Worm (Caenorhabditis elegans): ENCODE measurements around the gene ptr-9.

ptr-9 gene

ce11 chrIII:9162634-9163118 is 1.2 kb upstream of the ptr-9 start, which contains the start of gene dgk-3:
Gene dgk-3, plus strand, starts transcription at chrIII:9163068.
- TF ChIP-seq F22D6.2 (tag; optimal IDR thresholded peaks at IDR 0.05) (no peak), snpc-3.4 (tag; optimal IDR thresholded peaks at IDR 0.05) (no peak), efl-1 (GFP tag; optimal IDR thresholded peaks at IDR 0.05) (no peak), F39B2.1 (GFP tag; IDR thresholded peaks at IDR 0.05) (no peak)

- TF ChIP-seq lsy-27 (tag; optimal IDR thresholded peaks at IDR 0.05; ENCODE audit: borderline replicate concordance, insufficient read depth), result no peak
- no peak for TF ChIP-seq F55B11.4 (tag; optimal IDR thresholded peaks at IDR 0.05; ENCODE audit: borderline replicate concordance, insufficient read depth)
- TF ChIP-seq fkh-3 (tag; optimal IDR thresholded peaks at IDR 0.05), result no peak
- TF ChIP-seq hsf-1 (GFP tag; IDR thresholded peaks at IDR 0.05), result no peak
- TF ChIP-seq nfya-2 (GFP tag; IDR thresholded peaks at IDR 0.05), result no peak
- no peak for TF ChIP-seq ekl-4 (GFP tag; IDR thresholded peaks at IDR 0.05)
- no peak for TF ChIP-seq tbp1 (GFP tag; optimal IDR thresholded peaks at IDR 0.05)
- no peak for TF ChIP-seq ztf-18 (tag; optimal IDR thresholded peaks at IDR 0.05)
- no peak for TF ChIP-seq B0261.1 (tag; optimal IDR thresholded peaks at IDR 0.05)
- TF ChIP-seq sdz-38 (tag; optimal IDR thresholded peaks at IDR 0.05), result no peak
- no peak for TF ChIP-seq hmg-1.2 (GFP tag; IDR thresholded peaks at IDR 0.05)
- TF ChIP-seq ztf-22 (GFP tag; optimal IDR thresholded peaks at IDR 0.05), result no peak
- TF ChIP-seq zim-3 (tag; optimal IDR thresholded peaks at IDR 0.05), result no peak
- TF ChIP-seq F39B2.1 (GFP tag; IDR thresholded peaks at IDR 0.05), result no peak
- no peak for TF ChIP-seq pbrm-1 (GFP tag; IDR thresholded peaks at IDR 0.05)
- no peak for TF ChIP-seq madf-10 (tag; optimal IDR thresholded peaks at IDR 0.05)
- TF ChIP-seq tbx-9 (tag; optimal IDR thresholded peaks at IDR 0.05; ENCODE audit: borderline replicate concordance), result no peak
- TF ChIP-seq nhr-27 (tag; optimal IDR thresholded peaks at IDR 0.05), result no peak
- TF ChIP-seq F57A8.1 (GFP tag; optimal IDR thresholded peaks at IDR 0.05), result no peak
- no peak for TF ChIP-seq cebp-2 (GFP tag; IDR thresholded peaks at IDR 0.05)
Measured at ce11 chrIII:9154766-9155165, 6.7 kb downstream of the ptr-9 start, which contains the start of gene irld-34. Gene irld-34, plus strand, starts transcription at chrIII:9155066.

- no peak for TF ChIP-seq B0035.1 (tag; optimal IDR thresholded peaks at IDR 0.05)
- no peak for TF ChIP-seq repo-1 (tag; optimal IDR thresholded peaks at IDR 0.05)
- no peak for TF ChIP-seq nhr-27 (tag; optimal IDR thresholded peaks at IDR 0.05)
- TF ChIP-seq attf-5 (GFP tag; optimal IDR thresholded peaks at IDR 0.05), result no peak
- TF ChIP-seq lsy-27 (tag; optimal IDR thresholded peaks at IDR 0.05; ENCODE audit: borderline replicate concordance, insufficient read depth), result no peak
- TF ChIP-seq rec-8 (tag; optimal IDR thresholded peaks at IDR 0.05), result no peak
- no peak for TF ChIP-seq nfyb-1 (GFP tag; IDR thresholded peaks at IDR 0.05)
- no peak for TF ChIP-seq egl-44 (GFP tag; IDR thresholded peaks at IDR 0.05)
- TF ChIP-seq Y95B8A.8 (GFP tag; IDR thresholded peaks at IDR 0.05), result no peak
- no peak for TF ChIP-seq pbrm-1 (GFP tag; IDR thresholded peaks at IDR 0.05)
- TF ChIP-seq ztf-25 (GFP tag; IDR thresholded peaks at IDR 0.05), result no peak
- TF ChIP-seq lag-1 (GFP tag; IDR thresholded peaks at IDR 0.05), result no peak
- TF ChIP-seq Y67H2A.10 (GFP tag; conservative IDR thresholded peaks at IDR 0.05), result no peak
- TF ChIP-seq B0261.1 (tag; optimal IDR thresholded peaks at IDR 0.05), result no peak
- TF ChIP-seq lin-40 (tag; optimal IDR thresholded peaks at IDR 0.05), result no peak
- TF ChIP-seq F10E7.11 (tag; optimal IDR thresholded peaks at IDR 0.05), result no peak
Measured at ce11 chrIII:9153809-9154208, 7.6 kb downstream of the ptr-9 start, which contains the start of gene nhl-1. Gene nhl-1, minus strand, starts transcription at chrIII:9153909.

All from whole organism, young adult.